Fruit fly (Drosophila melanogaster) whole organism, embryonic: ENCODE results near the gene CG33932.

ENCODE experiments used
- CG10366 ChIP-seq: fragments of 200-800 bp; sonication (Bioruptor generic); IDR thresholded peaks from 2 replicates; pipeline ENCODE4 v1.3.6; 2022; ENCODE audit warnings: missing biosample characterization, missing genetic modification characterization
- CG11085 ChIP-seq: fragments of 200-800 bp; sonication (Bioruptor generic); IDR thresholded peaks from 2 replicates; pipeline ENCODE4 v1.3.6; 2022; ENCODE audit warnings: missing biosample characterization, missing genetic modification characterization
- CG12219 ChIP-seq: fragments of 200-800 bp; sonication (Bioruptor generic); optimal IDR thresholded peaks from 3 replicates; lab custom pipeline; 2018; ENCODE audit warnings: missing biosample characterization, mild to moderate bottlenecking, missing genetic modification characterization
- CG12236 ChIP-seq: fragments of 200-800 bp; sonication (Bioruptor generic); optimal IDR thresholded peaks from 2 replicates; lab custom pipeline; 2016; ENCODE audit warnings: missing biosample characterization, missing genetic modification characterization
- CG13775 ChIP-seq: fragments of 200-800 bp; sonication (Bioruptor generic); optimal IDR thresholded peaks from 3 replicates; lab custom pipeline; 2017; ENCODE audit warnings: missing biosample characterization, mild to moderate bottlenecking, missing genetic modification characterization
- CG14667 ChIP-seq: fragments of 200-800 bp; sonication (Bioruptor generic); IDR thresholded peaks from 2 replicates; pipeline ENCODE4 v1.3.6; 2022; ENCODE audit warnings: missing biosample characterization, missing genetic modification characterization
- CG14965 ChIP-seq: fragments of 200-800 bp; sonication (Bioruptor generic); optimal IDR thresholded peaks from 2 replicates; lab custom pipeline; 2016; ENCODE audit warnings: missing biosample characterization, missing genetic modification characterization, borderline replicate concordance
- CG15269 ChIP-seq: fragments of 200-800 bp; sonication (Bioruptor generic); optimal IDR thresholded peaks from 2 replicates; lab custom pipeline; 2018; ENCODE audit warnings: missing biosample characterization, mild to moderate bottlenecking, missing genetic modification characterization, moderate library complexity
- CG17359 ChIP-seq: fragments of 200-800 bp; sonication (Bioruptor generic); optimal IDR thresholded peaks from 3 replicates; lab custom pipeline; 2018; ENCODE audit warnings: missing biosample characterization, mild to moderate bottlenecking, missing genetic modification characterization, moderate library complexity
- CG18262 ChIP-seq: fragments of 200-800 bp; optimal IDR thresholded peaks from 3 replicates; lab custom pipeline; 2019; ENCODE audit warnings: missing biosample characterization, mild to moderate bottlenecking, missing genetic modification characterization, moderate library complexity
- CG18599 ChIP-seq: fragments of 200-800 bp; sonication (Bioruptor generic); optimal IDR thresholded peaks from 3 replicates; lab custom pipeline; 2017; ENCODE audit warnings: missing biosample characterization, missing genetic modification characterization, mild to moderate bottlenecking, moderate library complexity, missing genetic modification reagents
- CG2120 ChIP-seq: fragments of 200-800 bp; sonication (Bioruptor generic); optimal IDR thresholded peaks from 3 replicates; lab custom pipeline; 2016; ENCODE audit warnings: missing biosample characterization, missing genetic modification characterization
- CG30403 ChIP-seq: fragments of 200-800 bp; sonication (Bioruptor generic); optimal IDR thresholded peaks from 3 replicates; lab custom pipeline; 2016; ENCODE audit warnings: missing biosample characterization, missing genetic modification characterization
- CG31388 ChIP-seq: fragments of 200-800 bp; sonication (Bioruptor generic); optimal IDR thresholded peaks from 2 replicates; lab custom pipeline; 2016; ENCODE audit warnings: missing biosample characterization, missing genetic modification characterization
- CG3838 ChIP-seq: fragments of 200-800 bp; sonication (Bioruptor generic); optimal IDR thresholded peaks from 3 replicates; lab custom pipeline; 2016; ENCODE audit warnings: missing biosample characterization, missing genetic modification characterization
- CG6175 ChIP-seq: fragments of 200-800 bp; sonication (Bioruptor generic); IDR thresholded peaks from 3 replicates; pipeline ENCODE4 v1.3.6; 2022; ENCODE audit warnings: missing biosample characterization, missing genetic modification characterization
- Dll ChIP-seq: fragments of 200-800 bp; sonication (Bioruptor generic); IDR thresholded peaks from 4 replicates; pipeline ENCODE4 v1.3.6; 2022; ENCODE audit warnings: missing biosample characterization, missing genetic modification characterization; ENCODE audit not compliant: partially characterized antibody
- Ets65A ChIP-seq: fragments of 200-800 bp; sonication (Bioruptor generic); peaks from one replicate; lab custom pipeline; 2016; ENCODE audit warnings: missing biosample characterization, missing genetic modification characterization
- HHEX ChIP-seq: fragments of 200-800 bp; sonication (Bioruptor generic); optimal IDR thresholded peaks from 3 replicates; lab custom pipeline; 2017; ENCODE audit warnings: missing biosample characterization, mild to moderate bottlenecking, missing genetic modification characterization, missing genetic modification reagents
- Hr51 ChIP-seq, 2 experiments: fragments of 200-800 bp; sonication (Bioruptor generic); optimal IDR thresholded peaks; 2 replicates in 1 of 2; 3 replicates in 1 of 2; lab custom pipeline; 2016 to 2018; ENCODE audit warnings: missing biosample characterization in 2 of 2, missing genetic modification characterization in 2 of 2, mild to moderate bottlenecking in 1 of 2, moderate library complexity in 1 of 2
- MTF-1 ChIP-seq: fragments of 200-800 bp; sonication (Bioruptor generic); optimal IDR thresholded peaks from 2 replicates; lab custom pipeline; 2018; ENCODE audit warnings: missing biosample characterization, mild to moderate bottlenecking, missing genetic modification characterization, borderline replicate concordance
- Meics ChIP-seq: fragments of 200-800 bp; sonication (Bioruptor generic); optimal IDR thresholded peaks from 2 replicates; lab custom pipeline; 2017; ENCODE audit warnings: missing biosample characterization, mild to moderate bottlenecking, missing genetic modification characterization
- NFAT ChIP-seq: fragments of 200-800 bp; sonication (Bioruptor generic); IDR thresholded peaks from 2 replicates; pipeline ENCODE4 v1.3.6; 2022; ENCODE audit warnings: missing biosample characterization, missing genetic modification characterization
- Nf-YC ChIP-seq: fragments of 200-800 bp; optimal IDR thresholded peaks from 3 replicates; lab custom pipeline; 2019; ENCODE audit warnings: missing biosample characterization, mild to moderate bottlenecking, missing genetic modification characterization, moderate library complexity
- Pdp1 ChIP-seq, 2 experiments: fragments of 200-800 bp; sonication (Bioruptor generic); optimal IDR thresholded peaks; 3 replicates each; lab custom pipeline; 2016; ENCODE audit warnings: missing biosample characterization in 2 of 2, missing genetic modification characterization in 2 of 2, mild to moderate bottlenecking in 1 of 2, moderate library complexity in 1 of 2
- Ptx1 ChIP-seq: fragments of 200-800 bp; sonication (Bioruptor generic); IDR thresholded peaks from 2 replicates; pipeline ENCODE4 v1.3.6; 2022; ENCODE audit warnings: missing biosample characterization, missing genetic modification characterization
- Six4 ChIP-seq: fragments of 200-800 bp; sonication (Bioruptor generic); optimal IDR thresholded peaks from 2 replicates; lab custom pipeline; 2016; ENCODE audit warnings: missing biosample characterization, missing genetic modification characterization
- ap ChIP-seq: fragments of 200-800 bp; sonication (Bioruptor generic); IDR thresholded peaks from 2 replicates; pipeline ENCODE4 v1.3.6; 2022; ENCODE audit warnings: missing biosample characterization, missing genetic modification characterization
- ash1 ChIP-seq: fragments of 200-800 bp; sonication (Bioruptor generic); optimal IDR thresholded peaks from 2 replicates; lab custom pipeline; 2018; ENCODE audit warnings: missing biosample characterization, mild to moderate bottlenecking, missing genetic modification characterization
- cas ChIP-seq: fragments of 200-800 bp; sonication (Bioruptor generic); IDR thresholded peaks from 2 replicates; pipeline ENCODE4 v1.3.6; 2022; ENCODE audit warnings: missing biosample characterization, missing genetic modification characterization
- chif ChIP-seq, 2 experiments: fragments of 200-800 bp; sonication (Bioruptor generic); optimal IDR thresholded peaks; 3 replicates each; lab custom pipeline; 2016; ENCODE audit warnings: missing biosample characterization in 2 of 2, missing genetic modification characterization in 2 of 2
- crc ChIP-seq: fragments of 200-800 bp; sonication (Bioruptor generic); optimal IDR thresholded peaks from 2 replicates; lab custom pipeline; 2016; ENCODE audit warnings: missing biosample characterization, missing genetic modification characterization
- eve ChIP-seq, 2 experiments: fragments of >200 bp; optimal IDR thresholded peaks; 2 replicates each; lab custom pipeline; 2017; ENCODE audit warnings: missing biosample characterization in 2 of 2, missing genetic modification characterization in 2 of 2
- fd96Cb ChIP-seq: fragments of 200-800 bp; sonication (Bioruptor generic); optimal IDR thresholded peaks from 2 replicates; lab custom pipeline; 2018; ENCODE audit warnings: missing biosample characterization, mild to moderate bottlenecking, missing genetic modification characterization, moderate library complexity
- fu2 ChIP-seq: fragments of 200-800 bp; sonication (Bioruptor generic); optimal IDR thresholded peaks from 2 replicates; lab custom pipeline; 2016; ENCODE audit warnings: missing biosample characterization, missing genetic modification characterization
- gcm ChIP-seq: fragments of 200-800 bp; sonication (Bioruptor generic); optimal IDR thresholded peaks from 2 replicates; lab custom pipeline; 2019; ENCODE audit warnings: missing biosample characterization, mild to moderate bottlenecking, missing genetic modification characterization, moderate library complexity
- hth ChIP-seq: fragments of >200 bp; optimal IDR thresholded peaks from 2 replicates; lab custom pipeline; 2017; ENCODE audit warnings: inconsistent platforms
- ind ChIP-seq: fragments of 200-800 bp; sonication (Bioruptor generic); optimal IDR thresholded peaks from 3 replicates; lab custom pipeline; 2016; ENCODE audit warnings: missing biosample characterization, missing genetic modification characterization
- knrl ChIP-seq: fragments of 200-800 bp; sonication (Bioruptor generic); IDR thresholded peaks from 3 replicates; pipeline ENCODE4 v1.3.6; 2022; ENCODE audit warnings: missing biosample characterization, missing genetic modification characterization; ENCODE audit not compliant: partially characterized antibody
- lbe ChIP-seq: fragments of 200-800 bp; sonication (Bioruptor generic); optimal IDR thresholded peaks from 2 replicates; lab custom pipeline; 2016; ENCODE audit warnings: missing biosample characterization, mild to moderate bottlenecking, missing genetic modification characterization
- mam ChIP-seq: fragments of 200-800 bp; sonication (Bioruptor generic); optimal IDR thresholded peaks from 3 replicates; lab custom pipeline; 2016; ENCODE audit warnings: missing biosample characterization, missing genetic modification characterization
- nerfin-1 ChIP-seq: fragments of 200-800 bp; sonication (Bioruptor generic); optimal IDR thresholded peaks from 3 replicates; lab custom pipeline; 2019; ENCODE audit warnings: missing biosample characterization, mild to moderate bottlenecking, missing genetic modification characterization, moderate library complexity
- org-1 ChIP-seq: fragments of 200-800 bp; sonication (Bioruptor generic); optimal IDR thresholded peaks from 2 replicates; lab custom pipeline; 2017; ENCODE audit warnings: missing biosample characterization, missing genetic modification characterization
- ranshi ChIP-seq: fragments of 200-800 bp; sonication (Bioruptor generic); IDR thresholded peaks from 2 replicates; pipeline ENCODE4 v1.3.6; 2022; ENCODE audit warnings: missing biosample characterization, missing genetic modification characterization
- repo ChIP-seq: fragments of 200-800 bp; sonication (Bioruptor generic); optimal IDR thresholded peaks from 2 replicates; lab custom pipeline; 2016; ENCODE audit warnings: missing biosample characterization, missing genetic modification characterization
- rib ChIP-seq: fragments of 200-800 bp; sonication (Bioruptor generic); IDR thresholded peaks from 2 replicates; pipeline ENCODE4 v1.3.6; 2022; ENCODE audit warnings: missing biosample characterization, missing genetic modification characterization
- row ChIP-seq: fragments of 200-800 bp; sonication (Bioruptor generic); IDR thresholded peaks from 3 replicates; pipeline ENCODE4 v1.3.6; 2022; ENCODE audit warnings: missing biosample characterization, missing genetic modification characterization
- sima ChIP-seq: fragments of 200-800 bp; sonication (Bioruptor generic); optimal IDR thresholded peaks from 2 replicates; lab custom pipeline; 2016; ENCODE audit warnings: missing biosample characterization, missing genetic modification characterization
- sob ChIP-seq: fragments of 200-800 bp; sonication (Bioruptor generic); IDR thresholded peaks from 2 replicates; pipeline ENCODE4 v1.3.6; 2022; ENCODE audit warnings: missing biosample characterization, missing genetic modification characterization
- stwl ChIP-seq: fragments of 200-800 bp; sonication (Bioruptor generic); optimal IDR thresholded peaks from 3 replicates; lab custom pipeline; 2018; ENCODE audit warnings: missing biosample characterization, mild to moderate bottlenecking, missing genetic modification characterization, moderate library complexity

The CG33932 gene

DNA sequence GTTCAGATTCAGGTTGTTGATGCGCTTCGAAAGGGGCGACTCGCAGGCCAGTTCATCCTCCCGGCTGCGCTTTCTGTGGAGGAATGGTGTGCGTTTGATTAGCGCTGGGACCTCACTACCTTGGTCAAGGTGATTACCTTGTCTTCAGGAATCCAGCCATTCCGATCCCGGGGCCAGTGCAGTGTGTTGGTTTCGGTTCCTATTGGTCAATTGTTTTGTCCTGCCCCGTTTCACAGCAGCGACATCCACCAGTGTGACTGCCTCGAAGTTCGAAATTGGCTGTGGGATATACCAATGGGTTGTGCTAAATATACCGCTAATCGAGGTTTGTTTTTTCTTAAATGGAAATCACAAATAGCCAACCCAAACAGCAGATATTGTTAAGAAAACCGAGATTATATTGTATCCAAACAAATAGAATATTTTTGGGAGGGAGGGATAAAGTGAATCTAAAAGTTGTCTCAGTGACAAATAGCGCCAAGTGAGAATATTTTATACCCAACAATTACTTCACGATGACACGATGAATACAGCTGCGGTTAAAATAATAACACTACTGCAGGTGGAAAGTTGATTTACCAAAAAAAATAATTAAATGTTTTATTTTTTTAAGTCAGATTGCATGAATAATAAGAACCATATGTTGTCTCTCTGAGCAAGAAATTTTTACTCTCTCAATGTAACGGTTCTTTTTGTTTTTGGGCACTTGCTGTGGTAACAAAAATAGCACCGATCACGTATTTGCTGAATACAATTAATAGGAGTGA lies 49.3 kb upstream of the CG33932 start, which contains the start of gene CG14229 (continued):
- TF ChIP-seq CG14965: no peak
- no peak for TF ChIP-seq repo (GFP tag; lab: Kevin White, UChicago)
- no peak for TF ChIP-seq CG12236 (GFP tag; lab: Kevin White, UChicago)
- peak; percentile 8 for TF ChIP-seq CG18262 (tag; lab: Kevin White, UChicago)
- TF ChIP-seq Ptx1 (GFP tag; lab: Robert Waterston, UW): peak; percentile 52
- no peak for TF ChIP-seq Pdp1 (GFP tag; optimal IDR thresholded peaks at IDR 0.05; lab: Kevin White, UChicago)
- no peak for TF ChIP-seq fd96Cb (tag; lab: Kevin White, UChicago)
- TF ChIP-seq row (GFP tag; lab: Robert Waterston, UW): peak; percentile 57
- TF ChIP-seq Nf-YC (tag; lab: Kevin White, UChicago): peak; percentile 14
- TF ChIP-seq CG12219 (GFP tag; lab: Kevin White, UChicago): no peak
- no peak for TF ChIP-seq CG3838 (GFP tag; lab: Kevin White, UChicago)
- no peak for TF ChIP-seq knrl (GFP tag; lab: Robert Waterston, UW)
- no peak for TF ChIP-seq mam (GFP tag; lab: Kevin White, UChicago)
- TF ChIP-seq Six4 (GFP tag; lab: Kevin White, UChicago): peak; percentile 12
- TF ChIP-seq eve (GFP tag; optimal IDR thresholded peaks at IDR 0.05; lab: Kevin White, UChicago): no peak
- no peak for TF ChIP-seq gcm (GFP tag; lab: Kevin White, UChicago)
- peak; percentile 42 for TF ChIP-seq CG10366 (GFP tag; lab: Robert Waterston, UW)
- TF ChIP-seq stwl (tag; lab: Kevin White, UChicago): peak; percentile 22
- 0 out of 2 replicates have a peak, but pooled peaks have one; percentile 24 for TF ChIP-seq CG14667
- no peak for TF ChIP-seq cas
- no peak for TF ChIP-seq org-1 (GFP tag; lab: Kevin White, UChicago)
- TF ChIP-seq CG11085: no peak
- no peak for TF ChIP-seq ap (GFP tag; lab: Robert Waterston, UW)
- no peak for TF ChIP-seq CG31388 (GFP tag; lab: Kevin White, UChicago)
- peak; percentile 3 for TF ChIP-seq CG13775 (GFP tag; lab: Kevin White, UChicago)
- no peak for TF ChIP-seq crc (GFP tag; lab: Kevin White, UChicago)
- TF ChIP-seq Dll (GFP tag; lab: Robert Waterston, UW): 0 out of 4 replicates have a peak, but pooled peaks have one; percentile 23
- TF ChIP-seq CG18599 (GFP tag; lab: Kevin White, UChicago): no peak
- no peak for TF ChIP-seq ash1 (GFP tag; lab: Kevin White, UChicago)
- TF ChIP-seq hth (lab: Kevin White, UChicago): no peak
- TF ChIP-seq sob (GFP tag; lab: Robert Waterston, UW): no peak
- TF ChIP-seq NFAT (GFP tag; lab: Robert Waterston, UW): no peak
- no peak for TF ChIP-seq HHEX
- TF ChIP-seq CG2120: peak; percentile 30
- no peak for TF ChIP-seq lbe (GFP tag; lab: Kevin White, UChicago)
- TF ChIP-seq chif (GFP tag; optimal IDR thresholded peaks at IDR 0.05; lab: Kevin White, UChicago): no peak
- no peak for TF ChIP-seq sima
- TF ChIP-seq CG17359 (tag; lab: Kevin White, UChicago): peak; percentile 32
- no peak for TF ChIP-seq nerfin-1
- TF ChIP-seq MTF-1 (GFP tag; lab: Kevin White, UChicago): no peak
- peak; percentile 26 for TF ChIP-seq ind (GFP tag; lab: Kevin White, UChicago)
- TF ChIP-seq CG15269 (tag; lab: Kevin White, UChicago): peak; percentile 2
- TF ChIP-seq fu2 (GFP tag; lab: Kevin White, UChicago): no peak
- TF ChIP-seq Hr51 (GFP tag; optimal IDR thresholded peaks at IDR 0.05; lab: Kevin White, UChicago): peak in 1 of 2 experiments; percentile 18
- TF ChIP-seq Ets65A: no peak
- TF ChIP-seq CG6175: no peak
- no peak for TF ChIP-seq rib (GFP tag; lab: Robert Waterston, UW)
- 0 out of 2 replicates have a peak, but pooled peaks have one; percentile 24 for TF ChIP-seq ranshi (GFP tag; lab: Robert Waterston, UW)
- peak; percentile 8 for TF ChIP-seq Meics (GFP tag; lab: Kevin White, UChicago)
- peak; percentile 23 for TF ChIP-seq CG30403 (GFP tag; lab: Kevin White, UChicago)
